Worm (Caenorhabditis elegans) whole organism, mixed stage, embryonic: ENCODE measurements around the gene vamp-7.

Source experiments
- M03D4.4 ChIP-seq: sonication (generic microtip); optimal IDR thresholded peaks from 2 replicates; lab custom pipeline; 2017; ENCODE audit warnings: mild to moderate bottlenecking, missing genetic modification characterization, missing compliant biosample characterization
- bed-3 ChIP-seq: fragments of 200-800 bp; sonication (Bioruptor generic); optimal IDR thresholded peaks from 3 replicates; lab custom pipeline; 2018; ENCODE audit warnings: mild to moderate bottlenecking, missing genetic modification characterization, moderate library complexity, missing compliant biosample characterization
- blmp-1 ChIP-seq: fragments of 150-350 bp; optimal IDR thresholded peaks from 2 replicates; lab custom pipeline; 2014; ENCODE audit warnings: missing biosample characterization, missing genetic modification characterization
- ceh-39 ChIP-seq: fragments of 150-350 bp; optimal IDR thresholded peaks from 2 replicates; lab custom pipeline; 2014; ENCODE audit warnings: missing biosample characterization, missing genetic modification characterization
- ceh-43 ChIP-seq: fragments of 200-800 bp; sonication (Bioruptor generic); optimal IDR thresholded peaks from 2 replicates; lab custom pipeline; 2018; ENCODE audit warnings: mild to moderate bottlenecking, missing genetic modification characterization, moderate library complexity, missing compliant biosample characterization
- ceh-83 ChIP-seq: fragments of 200-800 bp; sonication (Bioruptor generic); optimal IDR thresholded peaks from 2 replicates; lab custom pipeline; 2018; ENCODE audit warnings: mild to moderate bottlenecking, missing genetic modification characterization, missing compliant biosample characterization
- ces-1 ChIP-seq: fragments of 150-350 bp; optimal IDR thresholded peaks from 2 replicates; lab custom pipeline; 2014; ENCODE audit warnings: missing biosample characterization, missing genetic modification reagents, missing genetic modification characterization
- drap-1 ChIP-seq: fragments of 200-800 bp; sonication (Bioruptor generic); optimal IDR thresholded peaks from 3 replicates; lab custom pipeline; 2018; ENCODE audit warnings: mild to moderate bottlenecking, missing genetic modification characterization, missing compliant biosample characterization
- elt-1 ChIP-seq: sonication (generic microtip); optimal IDR thresholded peaks from 2 replicates; lab custom pipeline; 2017; ENCODE audit warnings: missing genetic modification characterization, mild to moderate bottlenecking, missing compliant biosample characterization, antibody characterized with exemption, moderate library complexity, borderline replicate concordance; ENCODE audit not compliant: insufficient read depth
- elt-3 ChIP-seq: fragments of 150-350 bp; optimal IDR thresholded peaks from 2 replicates; lab custom pipeline; 2014; ENCODE audit warnings: missing biosample characterization, missing genetic modification characterization
- flh-1 ChIP-seq: fragments of 200-800 bp; sonication (Bioruptor generic); optimal IDR thresholded peaks from 2 replicates; lab custom pipeline; 2018; ENCODE audit warnings: mild to moderate bottlenecking, missing genetic modification characterization, moderate library complexity, missing compliant biosample characterization
- ham-2 ChIP-seq: fragments of 200-800 bp; sonication (Bioruptor generic); optimal IDR thresholded peaks from 2 replicates; lab custom pipeline; 2018; ENCODE audit warnings: mild to moderate bottlenecking, missing genetic modification characterization, missing compliant biosample characterization
- lin-13 ChIP-seq: fragments of 150-350 bp; optimal IDR thresholded peaks from 2 replicates; lab custom pipeline; 2014; ENCODE audit warnings: missing biosample characterization, missing genetic modification characterization
- mep-1 ChIP-seq: fragments of 150-350 bp; optimal IDR thresholded peaks from 2 replicates; lab custom pipeline; 2017; ENCODE audit warnings: missing biosample characterization, missing genetic modification reagents, missing genetic modification characterization, inconsistent platforms
- mls-2 ChIP-seq: sonication (generic microtip); optimal IDR thresholded peaks from 2 replicates; lab custom pipeline; 2016; ENCODE audit warnings: mild to moderate bottlenecking, missing genetic modification characterization, moderate library complexity, missing compliant biosample characterization
- nhr-12 ChIP-seq: fragments of 150-350 bp; optimal IDR thresholded peaks from 2 replicates; lab custom pipeline; 2014; ENCODE audit warnings: missing biosample characterization, missing genetic modification characterization
- nhr-2 ChIP-seq: fragments of 150-350 bp; optimal IDR thresholded peaks from 2 replicates; lab custom pipeline; 2014; ENCODE audit warnings: missing biosample characterization, missing genetic modification characterization
- nhr-237 ChIP-seq: fragments of 150-350 bp; optimal IDR thresholded peaks from 2 replicates; lab custom pipeline; 2014; ENCODE audit warnings: missing biosample characterization, missing genetic modification characterization
- nhr-28 ChIP-seq: fragments of 150-350 bp; optimal IDR thresholded peaks from 2 replicates; lab custom pipeline; 2014; ENCODE audit warnings: missing biosample characterization, missing genetic modification characterization
- sem-2 ChIP-seq: fragments of 200-800 bp; sonication (Bioruptor generic); optimal IDR thresholded peaks from 2 replicates; lab custom pipeline; 2018; ENCODE audit warnings: mild to moderate bottlenecking, missing genetic modification characterization, missing compliant biosample characterization
- unc-120 ChIP-seq: sonication (generic microtip); optimal IDR thresholded peaks from 2 replicates; lab custom pipeline; 2017; ENCODE audit warnings: missing genetic modification characterization, missing compliant biosample characterization; ENCODE audit not compliant: poor library complexity, severe bottlenecking
- unc-39 ChIP-seq: fragments of 150-350 bp; optimal IDR thresholded peaks from 2 replicates; lab custom pipeline; 2014; ENCODE audit warnings: missing biosample characterization, missing genetic modification characterization
- zip-8 ChIP-seq: fragments of 150-350 bp; optimal IDR thresholded peaks from 2 replicates; lab custom pipeline; 2014; ENCODE audit warnings: missing biosample characterization, missing genetic modification characterization
- ztf-11 ChIP-seq: fragments of 150-350 bp; optimal IDR thresholded peaks from 2 replicates; lab custom pipeline; 2014; ENCODE audit warnings: missing biosample characterization, missing genetic modification characterization

The vamp-7 gene

ce11 chrIV:2642054-2642453, 34.2 kb downstream of the vamp-7 start:
- no peak for TF ChIP-seq ces-1 (GFP tag; lab: Kevin White, UChicago)

- TF ChIP-seq nhr-28 (tag; lab: Kevin White, UChicago) (no peak), nhr-237 (no peak), flh-1 (GFP tag; lab: Kevin White, UChicago) (no peak), nhr-12 (tag; lab: Kevin White, UChicago) (no peak), bed-3 (GFP tag; lab: Kevin White, UChicago) (no peak), mls-2 (no peak), unc-120 (no peak), ceh-43 (no peak)
Measured at ce11 chrIV:2642673-2643072, 34.8 kb downstream of the vamp-7 start, which contains the start of gene ric-8. ric-8 (plus strand) TSS chrIV:2642973.

ce11 chrIV:2650031-2650430, 42.2 kb downstream of the vamp-7 start:
- TF ChIP-seq mls-2 (no peak), flh-1 (GFP tag; lab: Kevin White, UChicago) (no peak), zip-8 (no peak), nhr-2 (tag; lab: Kevin White, UChicago) (no peak)
- TF ChIP-seq, all 35 proteins: peak for 0

- no peak for TF ChIP-seq elt-3 (tag; lab: Kevin White, UChicago)
- no peak for TF ChIP-seq unc-39 (tag; lab: Kevin White, UChicago)
- TF ChIP-seq nhr-28 (tag; lab: Kevin White, UChicago): no peak
Measured at ce11 chrIV:2654965-2655364, 47.1 kb downstream of the vamp-7 start.

- TF ChIP-seq ces-1 (GFP tag; lab: Kevin White, UChicago) (peak; percentile 46), elt-3 (tag; lab: Kevin White, UChicago) (no peak)
- TF ChIP-seq, all 35 proteins: peak for 1
Measured at ce11 chrIV:2656400-2657139, 48.7 kb downstream of the vamp-7 start.

- TF ChIP-seq M03D4.4 (tag; lab: Kevin White, UChicago) (peak; percentile 34), nhr-12 (tag; lab: Kevin White, UChicago) (no peak), unc-120 (no peak), sem-2 (peak; percentile 56), ham-2 (GFP tag; lab: Kevin White, UChicago) (peak; percentile 11), drap-1 (GFP tag; lab: Kevin White, UChicago) (no peak), nhr-2 (tag; lab: Kevin White, UChicago) (no peak), ceh-83 (GFP tag; lab: Kevin White, UChicago) (peak; percentile 82)
Measured at ce11 chrIV:2657307-2657706, 49.5 kb downstream of the vamp-7 start.

- TF ChIP-seq ztf-11 (no peak), ceh-39 (tag; lab: Kevin White, UChicago) (no peak), blmp-1 (no peak), nhr-12 (tag; lab: Kevin White, UChicago) (no peak), elt-1 (tag; lab: Kevin White, UChicago) (no peak), mep-1 (no peak), lin-13 (tag; lab: Kevin White, UChicago) (no peak)
Measured at ce11 chrIV:2658733-2659132, 50.9 kb downstream of the vamp-7 start.
